Worm (Caenorhabditis elegans) whole organism, L4/young adult: ENCODE results near the gene F12A10.1.
"Not testable (repeated sequence)": the region's sequence is repeated elsewhere in the genome, so short reads cannot be mapped to it uniquely, and the experiment has no call there.

Source experiments
- W03F9.2 ChIP-seq: fragments of 150-350 bp; optimal IDR thresholded peaks from 2 replicates; lab custom pipeline; 2014; ENCODE audit warnings: missing biosample characterization, missing genetic modification characterization
- dao-5 ChIP-seq: sonication (generic microtip); optimal IDR thresholded peaks from 2 replicates; lab custom pipeline; 2016; ENCODE audit warnings: missing genotype, missing genetic modification characterization, moderate library complexity, missing compliant biosample characterization
- him-1 ChIP-seq: sonication (generic microtip); optimal IDR thresholded peaks from 2 replicates; lab custom pipeline; 2016; ENCODE audit warnings: missing genotype, missing genetic modification reagents, missing genetic modification characterization, missing compliant biosample characterization

The F12A10.1 gene

DNA sequence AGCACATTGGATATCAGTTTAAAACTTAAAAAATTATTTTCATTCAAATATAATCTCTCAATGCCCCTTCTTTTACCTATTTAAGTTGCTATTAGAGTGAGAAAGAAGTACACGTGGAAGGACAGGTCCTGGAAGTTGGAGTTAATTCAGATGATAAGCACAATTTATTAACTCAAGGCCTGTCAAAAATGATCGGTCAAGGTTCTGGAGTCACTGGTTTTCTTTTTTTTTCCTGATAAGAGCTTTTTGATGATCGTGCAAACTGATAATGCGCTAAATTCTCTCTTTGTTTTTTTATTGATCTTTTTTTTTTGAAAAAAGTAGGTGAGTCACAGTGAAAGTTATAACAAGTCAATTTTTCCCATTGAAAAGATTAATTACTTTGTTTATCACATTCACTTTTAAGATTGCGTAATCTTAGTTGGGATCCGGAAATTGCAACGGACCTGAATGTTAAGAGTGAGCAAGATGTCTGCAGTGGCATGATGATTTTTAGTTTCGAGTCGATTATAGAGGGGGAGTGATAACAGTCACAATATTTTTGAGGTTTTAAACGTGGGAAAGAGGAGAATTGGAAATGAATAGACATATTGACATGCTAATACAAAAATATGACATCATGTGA is 16.2 kb downstream of the F12A10.1 start:
- TF ChIP-seq W03F9.2 (tag; lab: Kevin White, UChicago), result no peak
- TF ChIP-seq dao-5, result no peak
- no peak for TF ChIP-seq him-1 (tag; lab: Kevin White, UChicago)

DNA sequence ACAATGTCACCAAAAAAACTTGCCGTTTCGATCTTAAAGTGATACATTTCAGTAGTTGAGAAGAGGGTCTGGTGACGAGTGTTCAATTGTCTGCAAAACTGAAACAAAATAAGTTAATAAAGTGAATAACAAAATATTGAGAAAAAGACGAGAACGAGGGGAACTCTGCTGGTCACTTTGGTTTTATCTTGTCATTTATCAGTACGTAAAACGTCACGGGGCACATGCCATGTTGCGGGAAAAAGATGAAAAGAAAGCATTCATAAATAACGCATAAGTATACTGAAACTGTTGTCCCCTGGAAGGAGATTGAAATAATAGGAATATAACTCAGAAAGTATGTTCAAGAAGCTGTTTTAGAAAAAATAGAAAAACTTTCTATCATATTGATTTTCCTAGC is 18.5 kb downstream of the F12A10.1 start, which contains the start of gene sahd-1:
sahd-1 (minus strand) TSS at position 100 of the 400 bp plus-strand sequence.
- TF ChIP-seq him-1 (tag; lab: Kevin White, UChicago) (no peak), W03F9.2 (tag; lab: Kevin White, UChicago) (no peak), dao-5 (no peak)

DNA sequence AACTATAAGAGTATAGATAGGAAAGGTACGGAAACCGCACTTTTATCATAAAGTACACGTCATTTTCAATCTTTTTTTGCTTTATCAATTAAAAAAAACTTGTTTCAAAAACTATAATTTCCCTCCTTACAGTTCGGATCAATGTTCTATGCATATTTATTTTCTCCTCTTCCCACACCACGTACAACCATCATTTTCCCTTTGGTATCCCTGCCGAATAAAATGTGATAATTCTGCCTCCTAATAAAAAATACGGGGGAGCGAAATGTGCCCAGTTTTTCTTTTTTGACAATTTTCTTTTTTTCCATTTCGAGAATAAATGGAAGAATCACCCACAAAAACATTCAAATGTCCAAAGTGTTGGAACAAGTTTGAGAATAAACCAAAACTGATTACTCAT is 19.2 kb downstream of the F12A10.1 start, which contains the start of gene ZK177.3:
ZK177.3 (plus strand) TSS at position 301 of the 400 bp plus-strand sequence.
- TF ChIP-seq him-1 (tag; lab: Kevin White, UChicago) (no peak), W03F9.2 (tag; lab: Kevin White, UChicago) (no peak), dao-5 (no peak)

DNA sequence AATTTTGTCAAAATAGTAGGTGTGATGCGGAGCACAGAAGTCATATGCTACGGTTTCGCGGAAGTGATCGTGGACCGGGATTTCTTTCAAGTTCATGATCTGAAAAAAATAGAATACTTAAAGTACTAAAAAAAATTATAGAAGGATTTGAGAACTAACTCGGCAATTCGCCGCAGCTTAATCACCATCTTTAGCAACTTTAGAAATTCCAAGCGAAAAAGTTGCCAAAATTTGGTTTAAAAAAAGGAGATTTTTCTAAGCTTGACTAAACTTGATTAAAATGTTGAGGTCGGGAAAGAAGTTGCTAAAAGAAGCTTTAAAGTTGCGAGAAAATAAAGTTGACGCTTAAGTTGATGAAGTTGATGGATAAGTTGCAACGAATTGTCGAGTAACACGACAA is 21.3 kb downstream of the F12A10.1 start, which contains the start of gene ZK177.9:
ZK177.9 (minus strand) TSS at position 101 of the 400 bp plus-strand sequence.
- TF ChIP-seq W03F9.2 (tag; lab: Kevin White, UChicago), result no peak
- no peak for TF ChIP-seq dao-5
- no peak for TF ChIP-seq him-1 (tag; lab: Kevin White, UChicago)

DNA sequence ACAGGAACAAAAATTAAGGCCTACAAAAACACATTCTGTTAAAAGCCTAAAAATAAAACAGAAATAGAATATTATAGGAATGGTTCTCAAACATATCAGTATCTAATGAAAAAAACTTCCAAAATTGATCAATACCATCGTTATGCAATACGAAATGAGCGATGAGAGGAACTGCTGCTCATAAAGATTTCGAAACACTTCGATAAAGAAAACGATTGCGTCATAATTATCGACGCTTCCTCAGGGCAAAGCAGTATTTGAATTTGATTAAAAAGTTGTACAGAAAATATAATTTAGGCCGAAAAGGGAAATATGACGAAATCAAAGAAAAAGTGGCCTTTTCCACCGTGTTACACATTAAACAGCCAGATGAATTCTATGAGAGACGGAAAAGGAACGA is 21.7 kb downstream of the F12A10.1 start:
- no peak for TF ChIP-seq W03F9.2 (tag; lab: Kevin White, UChicago)
- no peak for TF ChIP-seq him-1 (tag; lab: Kevin White, UChicago)
- no peak for TF ChIP-seq dao-5

DNA sequence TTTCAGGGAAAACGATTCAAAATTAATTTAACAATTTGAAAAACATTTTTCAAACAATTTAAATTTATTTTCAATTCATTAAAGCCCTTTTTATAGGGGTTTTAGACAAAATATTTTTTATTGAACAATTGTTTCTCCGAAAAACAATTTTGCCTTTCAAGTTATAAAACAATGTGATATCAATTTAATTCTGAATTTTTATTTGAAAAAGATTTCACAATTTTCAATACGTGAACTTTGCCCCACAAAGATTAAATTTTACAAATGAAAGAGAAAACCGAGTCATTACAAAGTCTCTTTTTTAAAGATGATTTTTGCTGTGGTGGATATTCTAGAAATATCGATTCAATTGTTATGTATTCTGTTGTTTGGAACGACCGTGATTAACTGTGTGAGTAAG is 22.6 kb downstream of the F12A10.1 start, which contains the start of gene ZK177.2:
ZK177.2 (plus strand) TSS at position 301 of the 400 bp plus-strand sequence.
- TF ChIP-seq W03F9.2 (tag; lab: Kevin White, UChicago), result no peak
- no peak for TF ChIP-seq him-1 (tag; lab: Kevin White, UChicago)
- no peak for TF ChIP-seq dao-5

DNA sequence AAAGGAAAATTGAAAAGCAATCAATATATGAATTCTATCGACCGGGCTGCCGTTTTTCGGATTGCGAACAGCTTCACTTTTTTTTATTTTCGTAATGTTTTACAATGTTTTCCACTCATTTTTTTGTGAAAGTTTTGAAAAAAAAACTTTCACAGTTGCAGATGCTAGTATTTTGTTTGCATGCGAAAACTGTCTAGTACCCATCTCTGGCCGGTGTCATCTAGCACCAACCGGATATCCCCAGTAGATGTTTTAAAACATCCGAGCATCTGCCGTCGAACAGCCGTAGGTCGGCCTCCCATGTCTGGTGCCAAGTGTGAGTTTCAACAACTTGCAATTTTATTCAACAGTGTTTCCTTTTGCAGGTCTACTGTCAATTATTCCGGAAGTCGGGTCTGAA is 25.1 kb downstream of the F12A10.1 start, which contains the start of gene ZK177.12:
ZK177.12 (plus strand) TSS at position 301 of the 400 bp plus-strand sequence.
- no peak for TF ChIP-seq W03F9.2 (tag; lab: Kevin White, UChicago)
- TF ChIP-seq him-1 (tag; lab: Kevin White, UChicago), result no peak
- no peak for TF ChIP-seq dao-5

DNA sequence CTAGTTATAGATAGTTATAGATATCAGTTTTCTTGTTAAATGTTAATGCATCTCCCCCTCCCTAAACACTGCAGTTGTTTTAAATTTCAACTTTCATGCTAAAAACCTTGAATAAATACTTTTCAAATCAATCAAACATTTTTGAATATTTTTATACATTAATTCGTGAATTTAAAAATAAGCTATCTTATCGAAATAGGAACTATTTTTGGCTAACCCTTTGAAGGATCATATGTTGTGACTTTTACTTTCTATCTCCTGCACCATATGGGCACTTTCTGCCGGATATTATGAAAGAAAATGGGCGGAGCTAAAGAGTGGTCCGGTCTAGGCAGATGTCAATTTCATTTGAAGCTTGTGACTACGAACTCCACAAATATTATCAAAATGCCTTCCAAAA is 26.3 kb downstream of the F12A10.1 start, which contains the start of gene ZK177.11:
ZK177.11 (plus strand) TSS at position 301 of the 400 bp plus-strand sequence.
- no peak for TF ChIP-seq W03F9.2 (tag; lab: Kevin White, UChicago)
- no peak for TF ChIP-seq dao-5
- no peak for TF ChIP-seq him-1 (tag; lab: Kevin White, UChicago)

DNA sequence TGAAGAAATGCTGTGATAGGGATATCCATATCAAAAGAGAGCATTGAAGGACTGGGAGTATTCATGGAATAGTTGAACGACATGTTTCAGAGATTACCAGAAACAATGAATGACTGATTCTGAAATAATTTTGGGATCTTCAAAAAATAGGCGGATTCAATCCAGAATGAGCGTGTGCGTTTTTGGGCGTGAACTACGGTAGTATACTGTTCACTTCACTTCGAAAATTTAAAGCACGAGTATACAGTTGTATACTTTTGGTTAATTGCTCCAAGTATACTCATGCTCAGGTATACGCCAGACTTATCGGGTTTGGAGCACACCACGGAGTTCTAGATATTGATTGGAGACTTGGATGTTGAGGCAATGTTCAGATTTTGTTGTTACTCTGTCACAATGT is 29.0 kb downstream of the F12A10.1 start, which contains the start of gene tbx-35:
tbx-35 (minus strand) TSS at position 101 of the 400 bp plus-strand sequence.
- TF ChIP-seq him-1 (tag; lab: Kevin White, UChicago) (no peak), dao-5 (no peak), W03F9.2 (tag; lab: Kevin White, UChicago) (no peak)

DNA sequence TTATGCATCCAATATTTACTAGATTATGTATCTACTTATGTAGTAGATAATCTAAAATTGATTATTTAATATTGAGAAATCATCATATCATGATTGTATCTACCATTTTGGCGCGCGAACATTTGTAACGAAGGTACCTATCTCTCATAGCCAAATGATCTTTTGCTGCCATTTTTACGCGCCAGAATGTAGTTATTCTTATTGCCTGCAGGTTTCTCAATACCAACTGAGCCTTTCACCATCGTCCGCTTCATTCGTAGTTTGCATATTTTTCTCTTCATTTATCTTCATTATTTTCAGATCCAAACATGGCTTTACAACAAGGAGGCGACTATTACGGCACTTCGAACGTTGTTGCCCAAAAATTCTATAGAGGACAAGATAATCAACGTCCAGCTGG is 31.5 kb downstream of the F12A10.1 start, which contains the start of gene ZK177.1:
ZK177.1 (plus strand) TSS at position 301 of the 400 bp plus-strand sequence.
- TF ChIP-seq dao-5 (no peak), him-1 (tag; lab: Kevin White, UChicago) (no peak), W03F9.2 (tag; lab: Kevin White, UChicago) (no peak)

DNA sequence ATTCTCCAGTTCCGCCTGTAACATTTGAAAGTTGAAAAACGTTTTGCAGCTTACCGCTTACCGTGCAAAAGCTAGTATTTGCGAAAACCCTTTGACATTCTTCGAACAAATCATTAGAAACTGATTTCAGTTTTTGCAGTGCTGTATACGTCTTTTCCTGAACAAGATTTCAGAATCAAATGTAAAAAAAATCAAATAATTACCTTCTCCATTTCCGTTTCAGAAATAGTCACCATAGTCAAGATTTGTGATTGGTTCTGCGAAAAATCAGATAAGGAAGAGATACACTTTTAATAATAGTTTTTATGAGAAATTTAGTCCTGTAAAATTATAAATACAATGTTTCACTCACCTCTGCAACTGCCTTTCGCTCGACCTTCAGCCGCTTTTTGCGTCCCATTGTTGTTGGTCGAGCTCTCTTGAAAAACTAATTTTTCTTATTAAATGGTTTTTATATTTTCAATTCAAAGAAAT is 35.6 kb downstream of the F12A10.1 start, which contains the start of gene C17C3.9:
C17C3.9 (minus strand) TSS at position 424 of the 474 bp plus-strand sequence.
- TF ChIP-seq W03F9.2 (tag; lab: Kevin White, UChicago) (no peak), dao-5 (no peak), him-1 (tag; lab: Kevin White, UChicago) (no peak)

DNA sequence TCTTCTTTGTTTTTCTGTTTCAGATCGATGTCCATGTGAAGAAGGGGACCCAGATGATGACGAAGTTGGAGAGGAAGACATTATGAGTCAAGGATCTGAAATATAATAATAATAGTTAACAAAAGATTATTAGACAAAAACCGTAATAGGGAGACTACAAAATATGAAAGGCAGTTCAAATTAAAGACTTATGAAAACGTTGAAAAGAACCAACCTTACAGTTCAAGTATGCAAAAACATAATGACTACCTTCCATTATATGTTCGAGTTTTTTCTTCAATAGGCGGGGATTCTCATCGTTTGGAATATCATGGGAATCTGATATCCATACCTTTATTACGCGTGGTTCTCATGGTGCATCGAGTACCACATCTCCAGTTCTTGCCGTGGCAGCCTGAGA is 37.3 kb downstream of the F12A10.1 start, which contains the start of gene hlh-26:
hlh-26 (minus strand) TSS at position 101 of the 400 bp plus-strand sequence.
- no peak for TF ChIP-seq dao-5
- no peak for TF ChIP-seq W03F9.2 (tag; lab: Kevin White, UChicago)

DNA sequence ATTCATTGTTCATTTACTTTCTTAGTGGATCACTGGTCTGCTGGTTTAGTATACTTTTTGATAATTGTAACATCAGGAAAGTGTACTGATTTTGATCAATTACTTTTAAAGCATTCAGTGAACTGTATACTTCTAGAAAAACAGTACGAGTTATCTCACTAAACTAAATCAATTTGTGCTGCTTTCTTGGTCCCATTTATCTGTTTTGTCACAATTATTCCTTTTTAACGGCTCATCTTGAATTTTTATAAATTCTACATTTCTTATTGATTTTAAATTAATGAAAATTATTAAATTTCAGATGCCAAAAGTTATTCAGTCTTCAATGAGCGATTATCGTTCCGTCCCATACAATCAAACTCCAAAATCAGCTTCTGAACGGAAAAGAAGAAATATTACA is 38.6 kb downstream of the F12A10.1 start, which contains the start of gene hlh-25:
hlh-25 (plus strand) TSS at position 301 of the 400 bp plus-strand sequence.
- TF ChIP-seq dao-5; him-1 (tag; lab: Kevin White, UChicago); W03F9.2 (tag; lab: Kevin White, UChicago): not testable (repeated sequence)

DNA sequence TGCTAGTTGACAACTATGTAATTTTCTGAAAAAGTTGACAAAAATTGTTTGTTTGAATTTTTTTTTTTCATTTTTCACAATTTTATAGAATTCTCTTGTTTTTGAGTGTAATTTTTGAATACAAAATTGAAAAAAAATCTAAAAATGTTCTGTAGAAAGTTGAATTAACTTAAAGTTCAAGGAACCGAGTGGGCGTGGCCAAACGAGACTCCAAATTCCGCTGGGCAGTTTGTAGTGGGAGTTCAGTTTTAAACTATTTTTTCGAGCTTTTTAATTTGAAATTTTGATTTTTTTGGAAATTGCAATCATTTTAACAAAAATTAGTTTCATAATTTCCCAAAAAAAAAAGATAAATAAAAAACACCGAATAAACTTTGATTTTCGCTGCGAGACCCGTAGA is 40.7 kb downstream of the F12A10.1 start:
- TF ChIP-seq dao-5 (no peak), W03F9.2 (tag; lab: Kevin White, UChicago) (no peak), him-1 (tag; lab: Kevin White, UChicago) (no peak)
